Fruit fly (Drosophila melanogaster) whole organism, embryonic: ENCODE results near the gene TrpA1.

Source experiments
- Blimp-1 ChIP-seq: fragments of 200-800 bp; sonication (Bioruptor generic); optimal IDR thresholded peaks from 3 replicates; lab custom pipeline; 2018; ENCODE audit warnings: missing biosample characterization, missing genetic modification characterization, mild to moderate bottlenecking, moderate library complexity, missing genetic modification reagents
- CG12236 ChIP-seq: fragments of 200-800 bp; sonication (Bioruptor generic); optimal IDR thresholded peaks from 2 replicates; lab custom pipeline; 2016; ENCODE audit warnings: missing biosample characterization, missing genetic modification characterization
- CG17328 ChIP-seq: fragments of 200-800 bp; sonication (Bioruptor generic); IDR thresholded peaks from 2 replicates; pipeline ENCODE4 v1.3.6; 2022; ENCODE audit warnings: missing biosample characterization, missing genetic modification characterization
- CG5245 ChIP-seq: fragments of 200-800 bp; sonication (Bioruptor generic); optimal IDR thresholded peaks from 3 replicates; lab custom pipeline; 2016; ENCODE audit warnings: missing biosample characterization, missing genetic modification characterization
- CG7556 ChIP-seq: fragments of 200-800 bp; sonication (Bioruptor generic); optimal IDR thresholded peaks from 2 replicates; lab custom pipeline; 2017; ENCODE audit warnings: missing biosample characterization, mild to moderate bottlenecking, missing genetic modification characterization
- Dp ChIP-seq: fragments of 200-800 bp; sonication (Bioruptor generic); optimal IDR thresholded peaks from 2 replicates; lab custom pipeline; 2018; ENCODE audit warnings: missing biosample characterization, mild to moderate bottlenecking, missing genetic modification characterization, moderate library complexity
- HmgZ ChIP-seq: fragments of 200-800 bp; sonication (Bioruptor generic); optimal IDR thresholded peaks from 2 replicates; lab custom pipeline; 2018; ENCODE audit warnings: missing biosample characterization, mild to moderate bottlenecking, missing genetic modification characterization
- ac ChIP-seq: fragments of 200-800 bp; sonication (Bioruptor generic); optimal IDR thresholded peaks from 3 replicates; lab custom pipeline; 2017; ENCODE audit warnings: missing biosample characterization, mild to moderate bottlenecking, missing genetic modification characterization
- grn ChIP-seq: fragments of 200-800 bp; sonication (Bioruptor generic); optimal IDR thresholded peaks from 3 replicates; lab custom pipeline; 2017; ENCODE audit warnings: missing biosample characterization, missing genetic modification characterization
- lmd ChIP-seq: fragments of 200-800 bp; sonication (Bioruptor generic); IDR thresholded peaks from 2 replicates; pipeline ENCODE4 v1.3.6; 2022; ENCODE audit warnings: missing biosample characterization, missing genetic modification characterization
- ssp ChIP-seq: fragments of 200-800 bp; sonication (Bioruptor generic); IDR thresholded peaks from 2 replicates; pipeline ENCODE4 v1.3.6; 2022; ENCODE audit warnings: missing biosample characterization, missing genetic modification characterization
- tx ChIP-seq: fragments of 200-800 bp; sonication (Bioruptor generic); optimal IDR thresholded peaks from 2 replicates; lab custom pipeline; 2016; ENCODE audit warnings: missing biosample characterization, missing genetic modification characterization

- no peak for TF ChIP-seq Blimp-1 (GFP tag; lab: Kevin White, UChicago)
- TF ChIP-seq ssp (GFP tag; lab: Robert Waterston, UW) = no peak
- TF ChIP-seq lmd (GFP tag; lab: Robert Waterston, UW) = no peak
- TF ChIP-seq HmgZ (tag; lab: Kevin White, UChicago) = no peak
- TF ChIP-seq CG7556 (GFP tag; lab: Kevin White, UChicago) = no peak
- no peak for TF ChIP-seq ac
- TF ChIP-seq tx (GFP tag; lab: Kevin White, UChicago) = no peak
- no peak for TF ChIP-seq Dp (GFP tag; lab: Kevin White, UChicago)
- no peak for TF ChIP-seq grn (GFP tag; lab: Kevin White, UChicago)
- TF ChIP-seq CG12236 = no peak
- no peak for TF ChIP-seq CG5245 (GFP tag; lab: Kevin White, UChicago)
- no peak for TF ChIP-seq CG17328
Observed at dm6 chr3L:8869326-8869725, 35.7 kb downstream of the TrpA1 start.
